Worm (Caenorhabditis elegans): ENCODE results near the gene cyk-7.

The cyk-7 gene

ce11 chrIII:7805253-7805652 is 10.0 kb upstream of the cyk-7 start:
- no peak for TF ChIP-seq pros-1 (tag; optimal IDR thresholded peaks at IDR 0.05)
- no peak for TF ChIP-seq ahr-1 (tag; optimal IDR thresholded peaks at IDR 0.05)
- TF ChIP-seq Y22D7AL.16 (tag; optimal IDR thresholded peaks at IDR 0.05), result no peak
- TF ChIP-seq hlh-30 (tag; optimal IDR thresholded peaks at IDR 0.05; ENCODE audit: insufficient read depth), result no peak
- TF ChIP-seq ceh-9 (tag; optimal IDR thresholded peaks at IDR 0.05), result no peak

DNA sequence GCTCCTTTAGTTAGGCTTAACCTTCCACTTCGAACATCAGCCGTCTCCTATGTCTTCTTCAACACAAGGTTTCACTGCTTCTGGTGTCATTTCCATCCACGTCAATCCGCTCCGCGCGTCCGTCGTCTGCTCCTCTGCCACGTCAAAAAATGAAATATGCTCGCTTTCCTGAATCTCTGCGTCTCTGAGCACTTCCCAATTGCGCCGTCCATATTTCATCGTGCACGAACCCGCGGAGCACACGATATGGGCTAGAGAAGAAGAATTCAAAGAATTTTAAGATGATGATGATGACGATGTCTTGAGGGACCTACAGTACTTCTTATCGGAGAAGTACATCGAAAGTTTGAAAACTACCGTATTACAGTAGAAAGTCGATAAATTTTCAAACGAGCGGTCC is 2.2 kb downstream of the cyk-7 start:
- no peak for TF ChIP-seq syd-9 (tag; optimal IDR thresholded peaks at IDR 0.05)
- TF ChIP-seq nhr-11 (tag; optimal IDR thresholded peaks at IDR 0.05), result no peak
- no peak for TF ChIP-seq ceh-45 (GFP tag; IDR thresholded peaks at IDR 0.05)
- no peak for TF ChIP-seq ceh-48 (tag; optimal IDR thresholded peaks at IDR 0.05)
- no peak for TF ChIP-seq pax-1 (tag; optimal IDR thresholded peaks at IDR 0.05)
- no peak for TF ChIP-seq tbx-2 (tag; optimal IDR thresholded peaks at IDR 0.05)
- no peak for TF ChIP-seq ceh-9 (tag; optimal IDR thresholded peaks at IDR 0.05)
- TF ChIP-seq rnt-1 (tag; optimal IDR thresholded peaks at IDR 0.05), result no peak
- no peak for TF ChIP-seq lin-11 (tag; optimal IDR thresholded peaks at IDR 0.05)
- no peak for TF ChIP-seq unc-3 (GFP tag; conservative IDR thresholded peaks at IDR 0.05)
- no peak for TF ChIP-seq unc-3 (tag; optimal IDR thresholded peaks at IDR 0.05)
- no peak for TF ChIP-seq dmd-4 (tag; optimal IDR thresholded peaks at IDR 0.05; ENCODE audit: borderline replicate concordance)
- no peak for TF ChIP-seq sox-4 (tag; optimal IDR thresholded peaks at IDR 0.05)
- no peak for TF ChIP-seq npax-4 (tag; optimal IDR thresholded peaks at IDR 0.05)
- TF ChIP-seq pros-1 (tag; optimal IDR thresholded peaks at IDR 0.05), result no peak
- no peak for TF ChIP-seq ref-2 (tag; optimal IDR thresholded peaks at IDR 0.05)
- no peak for TF ChIP-seq ceh-14 (tag; optimal IDR thresholded peaks at IDR 0.05)
- no peak for TF ChIP-seq ceh-30 (tag; optimal IDR thresholded peaks at IDR 0.05)
- TF ChIP-seq zip-5 (tag; optimal IDR thresholded peaks at IDR 0.05), result no peak
- no peak for TF ChIP-seq ztf-16 (tag; optimal IDR thresholded peaks at IDR 0.05)
- no peak for TF ChIP-seq pha-2 (tag; optimal IDR thresholded peaks at IDR 0.05)

ce11 chrIII:7792209-7792608 is 3.0 kb downstream of the cyk-7 start:
- TF ChIP-seq nfya-1 (tag; optimal IDR thresholded peaks at IDR 0.05), result peak; percentile 67
- no peak for TF ChIP-seq elt-4 (tag; optimal IDR thresholded peaks at IDR 0.05)

- TF ChIP-seq ceh-9 (tag; optimal IDR thresholded peaks at IDR 0.05) (no peak), nfya-1 (tag; optimal IDR thresholded peaks at IDR 0.05) (peak; percentile 27), hlh-15 (tag; optimal IDR thresholded peaks at IDR 0.05) (no peak)
Observed at ce11 chrIII:7790522-7790921, 4.7 kb downstream of the cyk-7 start.

DNA sequence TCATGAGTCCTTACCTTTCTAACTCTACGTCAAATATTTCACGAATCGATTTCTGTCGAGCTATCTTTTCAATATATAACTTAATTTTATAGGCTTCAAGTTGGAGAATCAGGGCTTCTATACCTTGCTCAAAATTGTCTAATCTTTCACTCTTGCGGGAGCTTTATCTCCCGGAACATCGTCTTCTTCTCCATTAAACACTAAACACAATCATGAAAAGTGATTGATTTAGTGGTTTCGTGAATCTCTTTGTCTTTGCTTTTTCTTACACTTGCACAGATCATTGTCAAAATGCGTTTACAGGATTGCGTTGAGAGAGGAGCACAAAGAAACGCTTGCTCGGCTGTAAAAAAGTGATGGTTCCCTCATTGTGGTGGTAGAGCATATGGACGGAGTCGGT is 6.8 kb downstream of the cyk-7 start:
- TF ChIP-seq tbx-2 (tag; optimal IDR thresholded peaks at IDR 0.05), result no peak
- no peak for TF ChIP-seq hlh-8 (tag; optimal IDR thresholded peaks at IDR 0.05)
- TF ChIP-seq npax-4 (tag; optimal IDR thresholded peaks at IDR 0.05), result no peak
- no peak for TF ChIP-seq lin-11 (tag; optimal IDR thresholded peaks at IDR 0.05)
- no peak for TF ChIP-seq zip-5 (tag; optimal IDR thresholded peaks at IDR 0.05)
- no peak for TF ChIP-seq madf-2 (tag; optimal IDR thresholded peaks at IDR 0.05)
- TF ChIP-seq elt-4 (tag; optimal IDR thresholded peaks at IDR 0.05), result no peak
- no peak for TF ChIP-seq T23F11.4 (GFP tag; optimal IDR thresholded peaks at IDR 0.05)
- TF ChIP-seq F13H6.1 (tag; optimal IDR thresholded peaks at IDR 0.05), result no peak
- TF ChIP-seq unc-42 (tag; optimal IDR thresholded peaks at IDR 0.05), result no peak
- no peak for TF ChIP-seq pax-1 (tag; optimal IDR thresholded peaks at IDR 0.05)
- no peak for TF ChIP-seq nhr-232 (tag; optimal IDR thresholded peaks at IDR 0.05)
- no peak for TF ChIP-seq ztf-16 (tag; optimal IDR thresholded peaks at IDR 0.05)
- TF ChIP-seq mec-3 (tag; optimal IDR thresholded peaks at IDR 0.05; ENCODE audit: borderline replicate concordance), result no peak

ce11 chrIII:7784201-7784600 is 11.0 kb downstream of the cyk-7 start:
- TF ChIP-seq tbx-7 (tag; optimal IDR thresholded peaks at IDR 0.05) (no peak), pros-1 (tag; optimal IDR thresholded peaks at IDR 0.05) (no peak), che-1 (tag; optimal IDR thresholded peaks at IDR 0.05) (no peak), unc-86 (tag; optimal IDR thresholded peaks at IDR 0.05) (no peak), lim-6 (tag; optimal IDR thresholded peaks at IDR 0.05) (no peak), pag-3 (tag; optimal IDR thresholded peaks at IDR 0.05; ENCODE audit: borderline replicate concordance) (no peak), nhr-11 (tag; optimal IDR thresholded peaks at IDR 0.05) (no peak), T23F11.4 (GFP tag; optimal IDR thresholded peaks at IDR 0.05) (peak; percentile 6), ttx-3 (tag; optimal IDR thresholded peaks at IDR 0.05) (no peak), nfya-1 (tag; optimal IDR thresholded peaks at IDR 0.05) (peak; percentile 73), ztf-16 (tag; optimal IDR thresholded peaks at IDR 0.05) (no peak), unc-55 (GFP tag; optimal IDR thresholded peaks at IDR 0.05) (peak; percentile 24), Y22D7AL.16 (tag; optimal IDR thresholded peaks at IDR 0.05) (no peak), rnt-1 (tag; optimal IDR thresholded peaks at IDR 0.05) (no peak), npax-4 (tag; optimal IDR thresholded peaks at IDR 0.05) (no peak), ets-4 (tag; optimal IDR thresholded peaks at IDR 0.05) (no peak), dve-1 (tag; optimal IDR thresholded peaks at IDR 0.05) (no peak), lin-11 (tag; optimal IDR thresholded peaks at IDR 0.05) (no peak), pat-9 (tag; optimal IDR thresholded peaks at IDR 0.05) (no peak)

Measured in whole organism, late embryonic.